Worm (Caenorhabditis elegans) whole organism, L4/young adult: ENCODE data around the gene K11H12.9.

Source experiments
- dao-5 ChIP-seq: sonication (generic microtip); optimal IDR thresholded peaks from 2 replicates; lab custom pipeline; 2016; ENCODE audit warnings: missing genotype, missing genetic modification characterization, moderate library complexity, missing compliant biosample characterization
- him-1 ChIP-seq: sonication (generic microtip); optimal IDR thresholded peaks from 2 replicates; lab custom pipeline; 2016; ENCODE audit warnings: missing genotype, missing genetic modification reagents, missing genetic modification characterization, missing compliant biosample characterization

- TF ChIP-seq him-1 (tag; lab: Kevin White, UChicago): no peak
- TF ChIP-seq dao-5 (tag; lab: Kevin White, UChicago): no peak
Measured at ce11 chrIV:631869-632268, 17.6 kb upstream of the K11H12.9 start.
